Worm (Caenorhabditis elegans): ENCODE results near the gene brd-1.

DNA sequence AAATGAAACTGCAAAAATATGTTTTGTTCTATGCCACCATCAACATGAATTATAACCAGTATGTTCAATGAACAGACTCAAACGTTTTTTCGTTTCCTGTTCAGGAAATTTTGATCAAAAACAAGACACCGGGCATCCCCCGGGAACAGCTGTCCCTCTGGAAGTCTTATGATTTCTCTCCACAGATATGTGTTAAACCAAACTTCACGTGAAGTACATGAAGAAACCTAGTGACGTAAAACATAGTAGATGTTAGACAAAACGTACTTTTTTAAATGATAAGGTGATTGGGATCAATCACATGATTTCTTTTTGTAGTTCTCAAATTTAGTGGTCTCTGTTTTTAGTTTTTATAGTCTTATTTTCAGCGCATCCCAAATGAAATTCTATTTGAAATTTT, 9.2 kb upstream of the brd-1 start:
- peak in 1 of 2 experiments; percentile 68 for TF ChIP-seq lsy-2 (tag; optimal IDR thresholded peaks at IDR 0.05)
- no peak for TF ChIP-seq lin-39 (tag; optimal IDR thresholded peaks at IDR 0.05)
- peak; percentile 76 for TF ChIP-seq sma-3 (GFP tag; optimal IDR thresholded peaks at IDR 0.05)
